Worm (Caenorhabditis elegans): ENCODE data around the gene npp-26.

npp-26 gene

DNA sequence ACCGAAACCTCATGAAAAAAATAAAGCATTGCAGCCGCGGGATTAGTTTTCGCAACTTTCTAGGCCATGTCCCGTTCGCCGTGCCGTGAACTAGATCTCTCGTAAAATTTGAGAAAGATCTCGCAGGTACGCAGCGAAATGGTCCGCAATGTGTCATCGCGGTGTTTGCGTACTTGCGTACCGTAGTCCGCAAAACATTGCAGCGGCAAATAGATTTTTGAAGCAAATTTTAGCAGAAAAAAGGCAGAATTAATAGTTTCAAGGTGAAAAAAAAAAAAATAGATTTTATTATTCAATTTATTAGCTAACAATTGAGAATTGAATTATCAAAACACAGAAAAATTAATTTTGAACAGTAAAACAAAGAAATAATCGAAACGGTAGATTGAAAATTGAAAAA, 36.6 kb upstream of the npp-26 start (continued):
- peak; percentile 63 for TF ChIP-seq mep-1 (tag; optimal IDR thresholded peaks at IDR 0.05)
- TF ChIP-seq tbx-2 (tag; optimal IDR thresholded peaks at IDR 0.05) = peak; percentile 92
- TF ChIP-seq nhr-47 (tag; optimal IDR thresholded peaks at IDR 0.05) = peak; percentile 98
- TF ChIP-seq jun-1 (tag; optimal IDR thresholded peaks at IDR 0.05) = peak; percentile 64
- peak; percentile 61 for TF ChIP-seq lin-15B (tag; optimal IDR thresholded peaks at IDR 0.05)
- peak; percentile 99 for TF ChIP-seq grh-1 (GFP tag; IDR thresholded peaks at IDR 0.05)
- TF ChIP-seq rnt-1 (tag; optimal IDR thresholded peaks at IDR 0.05) = peak; percentile 90
- peak; percentile 64 for TF ChIP-seq ceh-90 (tag; optimal IDR thresholded peaks at IDR 0.05)
- peak; percentile 99 for TF ChIP-seq isw-1 (GFP tag; IDR thresholded peaks at IDR 0.05)
- TF ChIP-seq lin-14 (GFP tag; optimal IDR thresholded peaks at IDR 0.05) = peak; percentile 91
- TF ChIP-seq nhr-85 (tag) = peak; percentile 95
- peak; percentile 86 for TF ChIP-seq C04F5.9 (tag; optimal IDR thresholded peaks at IDR 0.05)
- peak; percentile 76 to 80 for TF ChIP-seq efl-1 (optimal IDR thresholded peaks at IDR 0.05)
- peak; percentile 64 to 97 for TF ChIP-seq efl-1 (GFP tag; optimal IDR thresholded peaks at IDR 0.05 in 1 of 2)
- TF ChIP-seq fkh-4 (tag; optimal IDR thresholded peaks at IDR 0.05; ENCODE audit: borderline replicate concordance) = peak; percentile 82
- TF ChIP-seq elt-2 (tag; optimal IDR thresholded peaks at IDR 0.05) = peak; percentile 51

DNA sequence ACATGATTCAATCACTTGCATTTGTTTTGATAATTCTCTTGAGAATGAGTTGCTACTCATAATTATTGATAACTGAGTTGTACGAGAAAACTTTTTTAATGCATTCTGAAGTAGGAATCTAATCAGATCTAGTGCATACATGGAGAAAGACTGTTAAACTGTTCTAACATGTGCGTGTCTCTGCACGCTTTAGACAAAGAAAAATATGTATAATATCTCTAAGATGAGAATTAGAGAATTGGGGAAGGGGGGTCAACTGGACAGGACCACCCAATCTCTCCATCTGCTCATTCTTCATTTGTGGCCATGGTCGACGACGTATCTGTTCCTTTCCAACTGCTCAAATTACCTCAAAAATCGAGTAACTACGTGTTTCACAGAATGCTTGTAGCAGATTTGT, 27.3 kb upstream of the npp-26 start, which contains the start of gene fbxb-78:
fbxb-78 (plus strand) TSS at position 301 of the 400 bp plus-strand sequence.
- TF ChIP-seq vab-15 (tag; optimal IDR thresholded peaks at IDR 0.05) = no peak
- TF ChIP-seq nhr-20 (tag; optimal IDR thresholded peaks at IDR 0.05) = no peak
- TF ChIP-seq mdl-1 (tag; optimal IDR thresholded peaks at IDR 0.05) = no peak
- no peak for TF ChIP-seq hpl-2 (GFP tag; optimal IDR thresholded peaks at IDR 0.05)
- TF ChIP-seq unc-86 (tag; optimal IDR thresholded peaks at IDR 0.05) = no peak
- no peak for TF ChIP-seq ztf-11 (tag; optimal IDR thresholded peaks at IDR 0.05)
- no peak for TF ChIP-seq nhr-12 (tag; optimal IDR thresholded peaks at IDR 0.05)
- no peak for TF ChIP-seq nhr-237 (tag; optimal IDR thresholded peaks at IDR 0.05)
- TF ChIP-seq pax-3 (tag; optimal IDR thresholded peaks at IDR 0.05) = no peak
- TF ChIP-seq nhr-28 (tag; optimal IDR thresholded peaks at IDR 0.05) = no peak
- TF ChIP-seq ceh-90 (tag; optimal IDR thresholded peaks at IDR 0.05) = no peak
- TF ChIP-seq nhr-47 (tag; optimal IDR thresholded peaks at IDR 0.05) = no peak

DNA sequence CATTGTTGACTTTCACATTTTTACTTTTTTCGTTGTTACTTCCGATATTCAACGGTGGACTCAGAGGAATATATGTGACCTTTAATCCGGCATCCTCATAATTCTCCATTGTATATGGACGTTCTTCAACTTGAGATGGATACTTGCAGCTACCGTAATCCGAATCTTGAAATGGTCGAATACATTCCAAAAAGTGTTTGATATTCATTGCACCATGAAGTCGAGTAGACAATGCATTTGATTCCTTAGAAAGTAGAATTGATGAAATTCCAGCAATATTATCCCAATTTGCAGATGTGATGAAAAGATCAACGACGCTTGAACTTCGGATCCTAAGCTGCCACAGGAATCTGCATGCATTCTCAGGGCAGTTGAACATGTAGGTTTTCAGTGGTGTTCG, 22.0 kb upstream of the npp-26 start:
- TF ChIP-seq elt-3 (tag; optimal IDR thresholded peaks at IDR 0.05) (no peak), ama-1 (optimal IDR thresholded peaks at IDR 0.05) (no peak), alr-1 (tag; optimal IDR thresholded peaks at IDR 0.05; ENCODE audit: borderline replicate concordance) (no peak), aly-2 (tag; optimal IDR thresholded peaks at IDR 0.05) (no peak), sup-37 (GFP tag; optimal IDR thresholded peaks at IDR 0.05) (no peak), hlh-17 (GFP tag; optimal IDR thresholded peaks at IDR 0.05; ENCODE audit: borderline replicate concordance) (no peak), efl-1 (optimal IDR thresholded peaks at IDR 0.05) (no peak), efl-1 (GFP tag; optimal IDR thresholded peaks at IDR 0.05 in 1 of 2) (peak in 1 of 2 experiments; percentile 91)

DNA sequence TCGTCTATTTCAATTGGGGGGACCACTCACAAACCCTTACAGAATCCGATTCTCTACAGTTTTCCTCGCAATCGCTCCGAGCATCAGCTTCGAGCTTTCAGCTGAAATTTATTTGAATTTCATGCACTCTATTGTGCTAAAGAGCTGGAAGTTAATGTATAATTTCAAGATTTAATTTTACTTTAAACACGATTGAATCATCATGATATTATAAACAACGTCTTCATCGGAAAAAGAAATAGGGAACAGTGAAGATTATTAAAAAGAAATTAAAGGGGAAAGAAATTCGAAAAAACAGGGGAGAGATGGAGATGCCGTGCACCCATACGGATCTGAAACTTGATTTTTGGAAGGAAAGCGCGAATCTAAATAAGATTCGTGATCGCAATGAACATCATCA, 20.4 kb upstream of the npp-26 start, which contains the start of gene hoe-1:
hoe-1 (minus strand) TSS at position 101 of the 400 bp plus-strand sequence.
- no peak for TF ChIP-seq efl-1 (optimal IDR thresholded peaks at IDR 0.05)
- TF ChIP-seq efl-1 (GFP tag; optimal IDR thresholded peaks at IDR 0.05 in 1 of 2) = peak in 1 of 2 experiments; percentile 24
- no peak for TF ChIP-seq unc-86 (tag; optimal IDR thresholded peaks at IDR 0.05)
- TF ChIP-seq hlh-4 (tag; optimal IDR thresholded peaks at IDR 0.05) = no peak

DNA sequence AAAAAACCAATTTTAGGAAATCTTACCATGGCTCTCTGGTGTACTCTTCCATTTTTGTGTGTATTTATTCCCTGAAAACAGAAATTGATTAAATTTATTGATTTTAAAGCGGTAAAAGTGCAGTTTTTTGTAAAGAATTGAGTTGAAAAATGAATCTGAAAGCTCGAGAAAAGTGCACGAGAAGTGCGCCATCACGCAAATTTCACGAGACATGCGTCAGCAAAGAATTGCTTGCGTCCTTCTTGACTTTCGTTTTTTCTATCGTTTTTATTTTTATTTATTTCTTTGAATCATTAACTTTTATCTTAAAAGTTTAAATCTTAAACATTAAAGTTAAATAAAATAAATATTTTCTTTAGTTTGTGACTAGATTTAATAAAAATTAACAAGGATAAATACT, 19.1 kb upstream of the npp-26 start, which contains the start of gene timm-17B.1:
timm-17B.1 (minus strand) TSS at position 71 of the 400 bp plus-strand sequence.
- TF ChIP-seq aha-1 (tag; optimal IDR thresholded peaks at IDR 0.05) (no peak), zag-1 (tag; optimal IDR thresholded peaks at IDR 0.05) (no peak), dpl-1 (GFP tag; optimal IDR thresholded peaks at IDR 0.05) (peak; percentile 73 to 81 (median 81)), snpc-4 (tag; optimal IDR thresholded peaks at IDR 0.05) (peak; percentile 67), egl-13 (tag; optimal IDR thresholded peaks at IDR 0.05) (peak; percentile 58), fkh-10 (GFP tag; optimal IDR thresholded peaks at IDR 0.05) (no peak), elt-2 (tag; optimal IDR thresholded peaks at IDR 0.05) (peak; percentile 26), ztf-4 (tag; optimal IDR thresholded peaks at IDR 0.05) (peak; percentile 35), nhr-28 (tag; optimal IDR thresholded peaks at IDR 0.05) (no peak), mef-2 (tag; optimal IDR thresholded peaks at IDR 0.05) (no peak), skn-1 (tag; optimal IDR thresholded peaks at IDR 0.05) (peak; percentile 49), ets-5 (GFP tag; IDR thresholded peaks at IDR 0.05) (no peak), nhr-47 (tag; optimal IDR thresholded peaks at IDR 0.05) (peak; percentile 88), unc-98 (GFP tag; IDR thresholded peaks at IDR 0.05) (no peak), ceh-88 (GFP tag; IDR thresholded peaks at IDR 0.05) (no peak), C34B4.2 (tag; optimal IDR thresholded peaks at IDR 0.05) (no peak), zip-4 (GFP tag; optimal IDR thresholded peaks at IDR 0.05) (no peak)
